Fruit fly (Drosophila melanogaster): ENCODE data around the gene CG9689.
A peak's percentile ranks its signal among the peaks of the same experiment; 100 is the strongest.

CG9689 gene

DNA sequence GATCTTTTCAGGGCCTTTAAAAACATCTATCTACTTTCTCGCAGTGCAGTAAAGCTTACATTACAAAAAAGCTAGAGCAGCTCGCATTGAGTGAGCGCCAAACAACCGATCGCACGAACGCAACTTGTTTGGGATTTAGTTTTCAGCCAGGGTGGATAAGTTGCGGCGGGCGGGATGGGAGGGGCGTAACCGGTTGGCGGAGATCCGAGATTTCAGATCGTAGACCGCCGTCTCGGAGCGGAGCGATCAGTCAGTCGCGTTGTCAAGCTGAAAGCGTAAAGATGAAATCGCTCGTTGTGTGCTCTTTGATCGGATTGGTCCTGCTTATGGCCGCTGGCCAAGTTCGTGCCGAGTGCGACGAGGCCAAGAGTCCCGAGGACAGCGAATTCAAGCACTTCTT, 2.5 kb downstream of the CG9689 start, which contains the start of gene CG9691 (continued):
- no peak for TF ChIP-seq Aef1 (GFP tag; IDR thresholded peaks at IDR 0.05)
- no peak for TF ChIP-seq org-1 (GFP tag; optimal IDR thresholded peaks at IDR 0.05)
- no peak for TF ChIP-seq gem (tag; optimal IDR thresholded peaks at IDR 0.05)
- no peak for TF ChIP-seq CG15269 (tag; optimal IDR thresholded peaks at IDR 0.05)
- TF ChIP-seq CG9932 (GFP tag; IDR thresholded peaks at IDR 0.05), result peak; percentile 12; the same call in 1 of the 2 replicates
- no peak for TF ChIP-seq Gsc (GFP tag; IDR thresholded peaks at IDR 0.05)
- no peak for TF ChIP-seq Bteb2 (GFP tag; optimal IDR thresholded peaks at IDR 0.05)
- TF ChIP-seq Side (GFP tag; optimal IDR thresholded peaks at IDR 0.05), result no peak
- no peak for TF ChIP-seq gsb-n (tag; optimal IDR thresholded peaks at IDR 0.05)
- peak; percentile 1 for TF ChIP-seq lab (GFP tag; optimal IDR thresholded peaks at IDR 0.05)
- TF ChIP-seq aop (GFP tag; IDR thresholded peaks at IDR 0.05), result no peak
- no peak for TF ChIP-seq Scr (GFP tag; IDR thresholded peaks at IDR 0.05; ENCODE audit: partially characterized antibody)
- TF ChIP-seq BtbVII (GFP tag; optimal IDR thresholded peaks at IDR 0.05), result peak; percentile 9
- TF ChIP-seq otp (GFP tag; IDR thresholded peaks at IDR 0.05), result no peak
- no peak for TF ChIP-seq caup (GFP tag; optimal IDR thresholded peaks at IDR 0.05; ENCODE audit: severe bottlenecking)
- TF ChIP-seq bigmax (GFP tag; optimal IDR thresholded peaks at IDR 0.05), result no peak
- TF ChIP-seq Blimp-1 (GFP tag; optimal IDR thresholded peaks at IDR 0.05), result peak; percentile 22
- TF ChIP-seq gfzf (GFP tag; optimal IDR thresholded peaks at IDR 0.05), result no peak
- no peak for TF ChIP-seq dan (GFP tag; IDR thresholded peaks at IDR 0.05)
- no peak for TF ChIP-seq CoRest (tag; optimal IDR thresholded peaks at IDR 0.05)
- no peak for TF ChIP-seq CG4360 (GFP tag; IDR thresholded peaks at IDR 0.05)
- peak; percentile 40; the same call in 1 of the 2 replicates for TF ChIP-seq Bgb (GFP tag; IDR thresholded peaks at IDR 0.05; ENCODE audit: partially characterized antibody)
- TF ChIP-seq tio (GFP tag; optimal IDR thresholded peaks at IDR 0.05), result no peak
- TF ChIP-seq CG15479 (GFP tag; optimal IDR thresholded peaks at IDR 0.05), result no peak
- no peak for TF ChIP-seq sisA (GFP tag; IDR thresholded peaks at IDR 0.05)
- TF ChIP-seq Sox100B (GFP tag; optimal IDR thresholded peaks at IDR 0.05), result no peak
- no peak for TF ChIP-seq pros (GFP tag; optimal IDR thresholded peaks at IDR 0.05)
- no peak for TF ChIP-seq CG1529 (GFP tag; optimal IDR thresholded peaks at IDR 0.05)
- TF ChIP-seq Tbp (GFP tag; optimal IDR thresholded peaks at IDR 0.05), result no peak
- no peak for TF ChIP-seq salm (tag; optimal IDR thresholded peaks at IDR 0.05)
- TF ChIP-seq CG2712 (tag; optimal IDR thresholded peaks at IDR 0.05), result peak; percentile 2
- TF ChIP-seq CG4282 (GFP tag; optimal IDR thresholded peaks at IDR 0.05), result no peak
- no peak for TF ChIP-seq CG6175 (GFP tag; IDR thresholded peaks at IDR 0.05)
- TF ChIP-seq kay (GFP tag; optimal IDR thresholded peaks at IDR 0.05), result no peak
- TF ChIP-seq cwo (GFP tag; optimal IDR thresholded peaks at IDR 0.05), result no peak
- TF ChIP-seq CG7372 (GFP tag; IDR thresholded peaks at IDR 0.05), result no peak
- TF ChIP-seq Lpt (GFP tag; optimal IDR thresholded peaks at IDR 0.05), result no peak
- peak; percentile 62 for TF ChIP-seq nom (GFP tag; optimal IDR thresholded peaks at IDR 0.05)
- TF ChIP-seq Abd-B (GFP tag; optimal IDR thresholded peaks at IDR 0.05), result no peak
- TF ChIP-seq tna (GFP tag; IDR thresholded peaks at IDR 0.05; ENCODE audit: partially characterized antibody), result no peak
- TF ChIP-seq tgo (GFP tag; IDR thresholded peaks at IDR 0.05), result no peak
- TF ChIP-seq D19A (tag; optimal IDR thresholded peaks at IDR 0.05), result no peak
- no peak for TF ChIP-seq Sry-β (GFP tag; optimal IDR thresholded peaks at IDR 0.05)
- TF ChIP-seq CG4854 (GFP tag; optimal IDR thresholded peaks at IDR 0.05), result no peak
- no peak for TF ChIP-seq Gug (GFP tag; IDR thresholded peaks at IDR 0.05)
- TF ChIP-seq HLH3B (GFP tag; IDR thresholded peaks at IDR 0.05), result no peak
- TF ChIP-seq CG9437 (GFP tag; optimal IDR thresholded peaks at IDR 0.05), result no peak
- no peak for TF ChIP-seq trh (GFP tag; optimal IDR thresholded peaks at IDR 0.05)
- no peak for TF ChIP-seq Ravus (GFP tag; IDR thresholded peaks at IDR 0.05)
- TF ChIP-seq bcd (GFP tag; optimal IDR thresholded peaks at IDR 0.05), result no peak
- TF ChIP-seq onecut (GFP tag; IDR thresholded peaks at IDR 0.05), result no peak
- no peak for TF ChIP-seq CG12391 (tag; optimal IDR thresholded peaks at IDR 0.05)
